Worm (Caenorhabditis elegans): ENCODE results near the gene F22E5.11.

Gene F22E5.11

ce11 chrII:2640982-2641381 lies 3.4 kb downstream of the F22E5.11 start, which contains the start of gene F22E5.23:
TSS of gene F22E5.23 (plus strand) at chrII:2641282.
- TF ChIP-seq hlh-13 (GFP tag; optimal IDR thresholded peaks at IDR 0.05) (no peak), C08G9.2 (tag; optimal IDR thresholded peaks at IDR 0.05) (no peak), pag-3 (tag; optimal IDR thresholded peaks at IDR 0.05; ENCODE audit: borderline replicate concordance) (no peak), ref-2 (tag; optimal IDR thresholded peaks at IDR 0.05) (no peak), T23F11.4 (GFP tag; optimal IDR thresholded peaks at IDR 0.05) (no peak), hlh-15 (tag; optimal IDR thresholded peaks at IDR 0.05) (no peak), che-1 (tag; optimal IDR thresholded peaks at IDR 0.05) (no peak), ceh-2 (tag; optimal IDR thresholded peaks at IDR 0.05) (no peak), ceh-22 (tag; optimal IDR thresholded peaks at IDR 0.05) (no peak), hlh-6 (tag; optimal IDR thresholded peaks at IDR 0.05) (no peak), eyg-1 (tag; optimal IDR thresholded peaks at IDR 0.05) (no peak)

- peak; percentile 75 for TF ChIP-seq dve-1 (tag; optimal IDR thresholded peaks at IDR 0.05)
These were observed 4.9 kb downstream of the F22E5.11 start, which contains the start of gene F22E5.8 for ce11 chrII:2639401-2640088. TSS of gene F22E5.8 (plus strand) at chrII:2640038.

- TF ChIP-seq pros-1 (tag; optimal IDR thresholded peaks at IDR 0.05), result no peak
These were observed 6.3 kb downstream of the F22E5.11 start, which contains the start of gene F22E5.9 for ce11 chrII:2638062-2638461. TSS of gene F22E5.9 (plus strand) at chrII:2638388.

- TF ChIP-seq pat-9 (tag; optimal IDR thresholded peaks at IDR 0.05) (no peak), ceh-6 (GFP tag; optimal IDR thresholded peaks at IDR 0.05) (no peak), dve-1 (tag; optimal IDR thresholded peaks at IDR 0.05) (no peak), ets-4 (tag; optimal IDR thresholded peaks at IDR 0.05) (no peak), lin-11 (tag; optimal IDR thresholded peaks at IDR 0.05) (no peak), C38D4.7 (GFP tag; optimal IDR thresholded peaks at IDR 0.05) (no peak), tbx-2 (tag; optimal IDR thresholded peaks at IDR 0.05) (no peak), zip-5 (tag; optimal IDR thresholded peaks at IDR 0.05) (no peak), madf-2 (tag; optimal IDR thresholded peaks at IDR 0.05) (no peak), ceh-30 (tag; optimal IDR thresholded peaks at IDR 0.05) (no peak)
These were observed 7.0 kb downstream of the F22E5.11 start, which contains the start of gene F22E5.21 for ce11 chrII:2637359-2637758. TSS of gene F22E5.21 (minus strand) at chrII:2637459.

ce11 chrII:2632194-2632593 lies 12.2 kb downstream of the F22E5.11 start:
- peak; percentile 89 for TF ChIP-seq dve-1 (tag; optimal IDR thresholded peaks at IDR 0.05)

- TF ChIP-seq npax-4 (tag; optimal IDR thresholded peaks at IDR 0.05) (no peak), pha-2 (tag; optimal IDR thresholded peaks at IDR 0.05) (no peak), ceh-14 (tag; optimal IDR thresholded peaks at IDR 0.05) (no peak), pqm-1 (tag; optimal IDR thresholded peaks at IDR 0.05) (no peak), ceh-22 (tag; optimal IDR thresholded peaks at IDR 0.05) (no peak), unc-55 (GFP tag; optimal IDR thresholded peaks at IDR 0.05) (no peak), K09A11.1 (tag; optimal IDR thresholded peaks at IDR 0.05; ENCODE audit: insufficient read depth) (no peak), elt-4 (tag; optimal IDR thresholded peaks at IDR 0.05) (no peak), lim-6 (tag; optimal IDR thresholded peaks at IDR 0.05) (no peak), zip-5 (tag; optimal IDR thresholded peaks at IDR 0.05) (no peak), nfya-1 (tag; optimal IDR thresholded peaks at IDR 0.05) (no peak), ceh-6 (GFP tag; optimal IDR thresholded peaks at IDR 0.05) (no peak), hlh-13 (GFP tag; optimal IDR thresholded peaks at IDR 0.05) (no peak), ets-4 (tag; optimal IDR thresholded peaks at IDR 0.05) (no peak), ceh-18 (tag; optimal IDR thresholded peaks at IDR 0.05) (no peak), K02D7.2 (tag; optimal IDR thresholded peaks at IDR 0.05) (no peak), pag-3 (tag; optimal IDR thresholded peaks at IDR 0.05; ENCODE audit: borderline replicate concordance) (no peak), ztf-16 (tag; optimal IDR thresholded peaks at IDR 0.05) (no peak), ceh-48 (tag; optimal IDR thresholded peaks at IDR 0.05) (no peak), hlh-15 (tag; optimal IDR thresholded peaks at IDR 0.05) (no peak)
These were observed 13.2 kb downstream of the F22E5.11 start, which contains the start of gene D2062.1 for ce11 chrII:2631169-2631568. TSS of gene D2062.1 (plus strand) at chrII:2631469.
